Fruit fly (Drosophila melanogaster) whole organism, adult: ENCODE results near the gene CG45075.

ENCODE experiments used
- CG11617 ChIP-seq: fragments of 200-800 bp; sonication (Bioruptor generic); optimal IDR thresholded peaks from 2 replicates; lab custom pipeline; 2017; ENCODE audit warnings: mild to moderate bottlenecking, missing biosample characterization, missing genetic modification reagents, missing genetic modification characterization
- CG12768 ChIP-seq: fragments of 200-800 bp; sonication (Bioruptor generic); optimal IDR thresholded peaks from 2 replicates; lab custom pipeline; 2017; ENCODE audit warnings: missing biosample characterization, missing genetic modification characterization, mild to moderate bottlenecking, moderate library complexity, missing genetic modification reagents
- CG33017 ChIP-seq: fragments of 200-800 bp; sonication (Bioruptor generic); optimal IDR thresholded peaks from 2 replicates; lab custom pipeline; 2018; ENCODE audit warnings: missing biosample characterization, mild to moderate bottlenecking, missing genetic modification characterization, moderate library complexity
- CG5204 ChIP-seq: fragments of 200-800 bp; sonication (Bioruptor generic); optimal IDR thresholded peaks from 2 replicates; lab custom pipeline; 2016; ENCODE audit warnings: missing biosample characterization, missing genetic modification characterization
- CG7045 ChIP-seq: fragments of 200-800 bp; sonication (Bioruptor generic); optimal IDR thresholded peaks from 2 replicates; lab custom pipeline; 2017; ENCODE audit warnings: missing biosample characterization, mild to moderate bottlenecking, missing genetic modification characterization
- Clk ChIP-seq: fragments of 200-800 bp; sonication (Bioruptor generic); optimal IDR thresholded peaks from 2 replicates; lab custom pipeline; 2017; ENCODE audit warnings: missing biosample characterization, missing genetic modification characterization
- Mnt ChIP-seq: fragments of 200-800 bp; sonication (Bioruptor generic); optimal IDR thresholded peaks from 2 replicates; lab custom pipeline; 2016; ENCODE audit warnings: missing biosample characterization, mild to moderate bottlenecking, missing genetic modification characterization
- cnc ChIP-seq, 2 experiments: fragments of >200 bp; optimal IDR thresholded peaks; 2 replicates each; lab custom pipeline; 2017
- tj ChIP-seq: fragments of 200-800 bp; sonication (Bioruptor generic); optimal IDR thresholded peaks from 3 replicates; lab custom pipeline; 2017; ENCODE audit warnings: missing biosample characterization, mild to moderate bottlenecking, missing genetic modification characterization, moderate library complexity
- toe ChIP-seq: fragments of 200-800 bp; sonication (Bioruptor generic); optimal IDR thresholded peaks from 2 replicates; lab custom pipeline; 2016; ENCODE audit warnings: missing biosample characterization, missing genetic modification characterization

- no peak for TF ChIP-seq toe (GFP tag; lab: Kevin White, UChicago)
- TF ChIP-seq CG12768 (GFP tag; lab: Kevin White, UChicago), result no peak
- no peak for TF ChIP-seq CG5204 (GFP tag; lab: Kevin White, UChicago)
- no peak for TF ChIP-seq CG11617 (GFP tag; lab: Kevin White, UChicago)
- no peak for TF ChIP-seq cnc (optimal IDR thresholded peaks at IDR 0.05; lab: Kevin White, UChicago)
- TF ChIP-seq Mnt (GFP tag; lab: Kevin White, UChicago), result no peak
- no peak for TF ChIP-seq CG7045 (GFP tag; lab: Kevin White, UChicago)
- TF ChIP-seq Clk, result no peak
- TF ChIP-seq tj (GFP tag; lab: Kevin White, UChicago), result no peak
- no peak for TF ChIP-seq CG33017 (tag; lab: Kevin White, UChicago)
Measured at dm6 chr2L:6089604-6090198, 1.5 kb upstream of the CG45075 start.
